Fruit fly (Drosophila melanogaster): ENCODE measurements around the gene Nmdar2.

- TF ChIP-seq CTCF (optimal IDR thresholded peaks at IDR 0.05), result no peak
- TF ChIP-seq CG8478 (optimal IDR thresholded peaks at IDR 0.05), result no peak
These were observed 40.9 kb downstream of the Nmdar2 start for dm6 chrX:1466505-1467381.
